Fruit fly (Drosophila melanogaster) whole organism, adult: ENCODE results near the gene Vps16A.

Experiments used
- CG11617 ChIP-seq: fragments of 200-800 bp; sonication (Bioruptor generic); optimal IDR thresholded peaks from 2 replicates; lab custom pipeline; 2017; ENCODE audit warnings: mild to moderate bottlenecking, missing biosample characterization, missing genetic modification reagents, missing genetic modification characterization
- CG14711 ChIP-seq: fragments of 200-800 bp; sonication (Bioruptor generic); optimal IDR thresholded peaks from 2 replicates; lab custom pipeline; 2018; ENCODE audit warnings: missing biosample characterization, mild to moderate bottlenecking, missing genetic modification characterization, moderate library complexity
- CG33017 ChIP-seq: fragments of 200-800 bp; sonication (Bioruptor generic); optimal IDR thresholded peaks from 2 replicates; lab custom pipeline; 2018; ENCODE audit warnings: missing biosample characterization, mild to moderate bottlenecking, missing genetic modification characterization, moderate library complexity
- CG7045 ChIP-seq: fragments of 200-800 bp; sonication (Bioruptor generic); optimal IDR thresholded peaks from 2 replicates; lab custom pipeline; 2017; ENCODE audit warnings: missing biosample characterization, mild to moderate bottlenecking, missing genetic modification characterization
- Crg-1 ChIP-seq: fragments of 200-800 bp; sonication (Bioruptor generic); optimal IDR thresholded peaks from 2 replicates; lab custom pipeline; 2016; ENCODE audit warnings: missing biosample characterization, missing genetic modification characterization
- Hr96 ChIP-seq: fragments of 200-800 bp; sonication (Bioruptor generic); optimal IDR thresholded peaks from 2 replicates; lab custom pipeline; 2016; ENCODE audit warnings: missing biosample characterization, missing genetic modification characterization
- Mnt ChIP-seq: fragments of 200-800 bp; sonication (Bioruptor generic); optimal IDR thresholded peaks from 2 replicates; lab custom pipeline; 2016; ENCODE audit warnings: missing biosample characterization, mild to moderate bottlenecking, missing genetic modification characterization
- cic ChIP-seq: fragments of 200-800 bp; sonication (Bioruptor generic); optimal IDR thresholded peaks from 2 replicates; lab custom pipeline; 2017; ENCODE audit warnings: missing biosample characterization, mild to moderate bottlenecking, missing genetic modification characterization, moderate library complexity
- kay ChIP-seq: fragments of 200-800 bp; sonication (Bioruptor generic); peaks from one replicate; lab custom pipeline; 2016; ENCODE audit warnings: missing biosample characterization, missing genetic modification characterization, borderline replicate concordance
- pad ChIP-seq: fragments of 200-800 bp; sonication (Bioruptor generic); optimal IDR thresholded peaks from 3 replicates; lab custom pipeline; 2017; ENCODE audit warnings: missing biosample characterization, missing genetic modification characterization, mild to moderate bottlenecking, moderate library complexity, missing genetic modification reagents
- tj ChIP-seq: fragments of 200-800 bp; sonication (Bioruptor generic); optimal IDR thresholded peaks from 3 replicates; lab custom pipeline; 2017; ENCODE audit warnings: missing biosample characterization, mild to moderate bottlenecking, missing genetic modification characterization, moderate library complexity

dm6 chr3R:9240554-9240953 is 26.3 kb upstream of the Vps16A start, which contains the start of gene D1:
- TF ChIP-seq CG7045 (GFP tag; lab: Kevin White, UChicago) = no peak
- no peak for TF ChIP-seq Crg-1 (GFP tag; lab: Kevin White, UChicago)
- no peak for TF ChIP-seq kay
- no peak for TF ChIP-seq Hr96 (GFP tag; lab: Kevin White, UChicago)
- TF ChIP-seq CG14711 (tag; lab: Kevin White, UChicago) = no peak
- TF ChIP-seq CG33017 (tag; lab: Kevin White, UChicago) = no peak
- TF ChIP-seq CG11617 = no peak
- TF ChIP-seq cic (GFP tag; lab: Kevin White, UChicago) = no peak
- TF ChIP-seq tj (GFP tag; lab: Kevin White, UChicago) = no peak
- no peak for TF ChIP-seq pad (GFP tag; lab: Kevin White, UChicago)
- TF ChIP-seq Mnt (GFP tag; lab: Kevin White, UChicago) = no peak
